Worm (Caenorhabditis elegans): ENCODE data around the gene Y39A1A.16.

DNA sequence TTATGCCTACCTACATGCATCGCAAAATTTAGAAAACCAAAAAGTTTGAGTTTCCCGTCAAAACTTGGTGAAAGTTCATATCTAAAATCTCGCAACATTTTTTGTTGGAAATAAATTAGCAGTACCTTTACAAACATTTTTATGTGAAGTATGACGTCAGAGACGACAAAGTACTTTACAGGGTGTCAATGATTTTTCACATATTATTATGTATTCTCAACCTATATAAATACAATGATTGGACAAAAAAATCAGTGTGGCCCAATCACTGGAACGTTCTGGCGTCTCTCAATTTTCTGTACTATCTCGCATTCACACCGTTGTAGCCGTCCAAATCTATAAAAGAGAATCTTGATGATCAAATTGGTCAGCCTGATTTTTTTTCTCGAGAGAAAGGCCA, 15.2 kb downstream of the Y39A1A.16 start, which contains the start of the genes Y39A1A.18 and fmo-3:
- TF ChIP-seq ref-1 (GFP tag; conservative IDR thresholded peaks at IDR 0.05), result no peak
- no peak for TF ChIP-seq med-1 (GFP tag; optimal IDR thresholded peaks at IDR 0.05; ENCODE audit: insufficient read depth)
- TF ChIP-seq flt-1 (GFP tag; IDR thresholded peaks at IDR 0.05), result no peak

Data from whole organism, midembryonic.